Worm (Caenorhabditis elegans): ENCODE measurements around the gene sod-5.

Gene sod-5

ce11 chrII:4460851-4461250, 43.4 kb downstream of the sod-5 start, which contains the start of the genes T12C9.7 and vps-18:
Gene T12C9.7 (minus strand): TSS chrII:4460951.
Gene vps-18 (plus strand): TSS chrII:4461130.
- TF ChIP-seq W03F9.2 (tag; optimal IDR thresholded peaks at IDR 0.05) (no peak), dao-5 (tag; optimal IDR thresholded peaks at IDR 0.05) (no peak), him-1 (tag; optimal IDR thresholded peaks at IDR 0.05) (no peak)

DNA sequence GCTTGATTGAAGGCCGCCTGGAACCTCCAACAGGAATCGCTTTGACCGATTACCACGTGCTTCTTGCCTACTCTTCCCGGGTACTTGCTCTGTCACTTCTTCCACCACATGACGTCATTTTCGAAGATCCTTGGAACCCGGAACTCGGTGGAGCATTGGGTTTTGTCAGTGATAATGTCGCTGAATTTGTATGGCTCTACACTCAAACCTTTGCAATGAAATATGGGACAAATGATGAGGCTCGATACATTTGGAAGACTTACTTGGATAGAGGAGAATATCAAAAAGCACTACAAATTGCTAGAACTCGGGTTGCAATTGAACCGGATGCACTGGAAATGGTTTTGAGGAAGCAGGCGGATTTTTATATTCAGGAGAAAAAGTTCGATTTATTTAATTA, 45.4 kb downstream of the sod-5 start:
- TF ChIP-seq W03F9.2 (tag; optimal IDR thresholded peaks at IDR 0.05) (no peak), him-1 (tag; optimal IDR thresholded peaks at IDR 0.05) (no peak), dao-5 (tag; optimal IDR thresholded peaks at IDR 0.05) (no peak)

ce11 chrII:4467869-4468268, 50.4 kb downstream of the sod-5 start, which contains the start of gene W06B4.2:
Gene W06B4.2 (plus strand): TSS chrII:4468169.
- TF ChIP-seq dao-5 (tag; optimal IDR thresholded peaks at IDR 0.05): no peak
- no peak for TF ChIP-seq him-1 (tag; optimal IDR thresholded peaks at IDR 0.05)
- TF ChIP-seq W03F9.2 (tag; optimal IDR thresholded peaks at IDR 0.05): no peak

All from whole organism, L4/young adult.